Fruit fly (Drosophila melanogaster): Measurements from ENCODE around the gene CG14634.

The CG14634 gene

DNA sequence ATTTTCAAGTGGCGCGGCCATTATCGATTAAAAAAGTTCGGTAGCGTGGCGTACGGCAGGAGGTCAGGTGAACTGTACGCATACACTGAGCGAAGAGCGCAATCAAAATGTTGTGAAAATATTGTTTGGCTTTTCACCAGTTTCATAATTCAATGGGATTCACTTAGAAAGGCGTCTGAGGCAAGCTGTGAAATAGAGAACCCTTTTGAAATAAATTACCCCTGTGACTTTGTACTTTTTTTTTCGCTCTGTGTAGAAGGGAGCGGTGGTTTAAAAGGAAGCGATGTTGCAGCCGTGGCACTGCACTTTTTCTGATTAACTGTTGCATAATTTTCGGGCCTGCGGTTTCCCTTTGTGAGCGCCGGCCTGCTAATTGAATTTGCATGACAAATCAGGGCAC is 11.3 kb downstream of the CG14634 start (continued):
- TF ChIP-seq jumu (GFP tag; optimal IDR thresholded peaks at IDR 0.05) (peak; percentile 4), Blimp-1 (GFP tag; optimal IDR thresholded peaks at IDR 0.05) (peak; percentile 22), BtbVII (GFP tag; optimal IDR thresholded peaks at IDR 0.05) (peak; percentile 3), CG12391 (tag; optimal IDR thresholded peaks at IDR 0.05) (no peak), unpg (GFP tag; optimal IDR thresholded peaks at IDR 0.05) (peak; percentile 29), CG18599 (GFP tag; optimal IDR thresholded peaks at IDR 0.05) (peak; percentile 46), Meics (GFP tag; optimal IDR thresholded peaks at IDR 0.05) (peak; percentile 32), bab2 (GFP tag; optimal IDR thresholded peaks at IDR 0.05) (peak; percentile 11)

dm6 chrX:875432-875831 is 13.0 kb downstream of the CG14634 start, which contains the start of gene CG11664:
Gene CG11664, plus strand, starts transcription at chrX:875732.
- no peak for TF ChIP-seq Meics (GFP tag; optimal IDR thresholded peaks at IDR 0.05)
- no peak for TF ChIP-seq CG42726 (GFP tag; IDR thresholded peaks at IDR 0.05; ENCODE audit: partially characterized antibody)
- no peak for TF ChIP-seq CG6175 (GFP tag; IDR thresholded peaks at IDR 0.05)

DNA sequence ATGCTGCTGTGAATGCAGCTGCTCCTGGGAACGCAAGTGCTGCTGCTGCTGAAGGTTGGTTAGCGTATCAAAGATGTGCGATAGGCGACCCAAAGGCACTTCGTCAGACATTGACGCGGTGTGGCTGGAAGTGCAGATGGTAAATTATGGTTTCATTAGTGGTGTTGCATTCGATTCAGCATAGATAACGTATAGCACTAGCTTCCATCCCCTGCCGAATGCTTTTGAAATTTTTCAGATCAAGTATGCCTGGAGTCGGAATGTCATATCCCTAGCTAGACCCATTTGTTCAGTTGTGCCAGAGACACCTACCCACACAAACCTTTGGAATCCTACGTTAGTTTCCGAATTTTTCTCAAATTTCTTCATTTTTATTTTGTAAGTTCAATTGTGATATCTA is 31.8 kb downstream of the CG14634 start, which contains the start of gene CG11663:
TSS of gene CG11663 (plus strand) at position 301 of the 400 bp plus-strand sequence.
- TF ChIP-seq wor (GFP tag; IDR thresholded peaks at IDR 0.05), result no peak
- TF ChIP-seq CG13296 (GFP tag; optimal IDR thresholded peaks at IDR 0.05), result no peak
- TF ChIP-seq Elba2 (GFP tag; optimal IDR thresholded peaks at IDR 0.05), result no peak
- TF ChIP-seq CG8765 (GFP tag; IDR thresholded peaks at IDR 0.05), result no peak
- no peak for TF ChIP-seq gfzf (GFP tag; optimal IDR thresholded peaks at IDR 0.05)
- TF ChIP-seq sc (optimal IDR thresholded peaks at IDR 0.05), result no peak
- no peak for TF ChIP-seq sc (GFP tag; optimal IDR thresholded peaks at IDR 0.05)
- TF ChIP-seq CG30431 (GFP tag; optimal IDR thresholded peaks at IDR 0.05), result no peak
- TF ChIP-seq lmd (GFP tag; IDR thresholded peaks at IDR 0.05), result no peak
- TF ChIP-seq gsb (GFP tag; IDR thresholded peaks at IDR 0.05), result no peak

dm6 chrX:898367-898766 is 36.0 kb downstream of the CG14634 start:
- TF ChIP-seq slbo (GFP tag; IDR thresholded peaks at IDR 0.05), result no peak
- peak; percentile 79 for TF ChIP-seq z (GFP tag; IDR thresholded peaks at IDR 0.05)
- peak; percentile 20 for TF ChIP-seq nom (GFP tag; optimal IDR thresholded peaks at IDR 0.05)
- TF ChIP-seq crol (GFP tag; IDR thresholded peaks at IDR 0.05), result peak; percentile 63; the same call in 1 of the 2 replicates
- TF ChIP-seq CG17802 (tag; optimal IDR thresholded peaks at IDR 0.05), result peak; percentile 95
- TF ChIP-seq CG34422 (GFP tag; IDR thresholded peaks at IDR 0.05), result no peak
- TF ChIP-seq vvl (GFP tag; IDR thresholded peaks at IDR 0.05), result 0 out of 2 replicates have a peak, but pooled peaks have one; percentile 16
- TF ChIP-seq kni (GFP tag; optimal IDR thresholded peaks at IDR 0.05), result peak; percentile 64
- TF ChIP-seq CG18619 (GFP tag; optimal IDR thresholded peaks at IDR 0.05), result no peak
- peak; percentile 2 for TF ChIP-seq sd (tag; optimal IDR thresholded peaks at IDR 0.05)

- TF ChIP-seq chinmo (GFP tag; IDR thresholded peaks at IDR 0.05; ENCODE audit: partially characterized antibody) (0 out of 4 replicates have a peak, but pooled peaks have one; percentile 74), CG13296 (GFP tag; optimal IDR thresholded peaks at IDR 0.05) (no peak), Vsx1 (GFP tag; optimal IDR thresholded peaks at IDR 0.05) (peak; percentile 57), Drgx (GFP tag; IDR thresholded peaks at IDR 0.05) (0 out of 2 replicates have a peak, but pooled peaks have one; percentile 21), Nf-YA (GFP tag; IDR thresholded peaks at IDR 0.05) (no peak), abd-A (tag; optimal IDR thresholded peaks at IDR 0.05) (peak; percentile 15), CG12769 (tag; optimal IDR thresholded peaks at IDR 0.05) (peak; percentile 11), D19A (tag; optimal IDR thresholded peaks at IDR 0.05) (peak; percentile 55)
These were observed 37.1 kb downstream of the CG14634 start for dm6 chrX:899407-900050.
